Fruit fly (Drosophila melanogaster): ENCODE data around the gene CG3473.

CG3473 gene

DNA sequence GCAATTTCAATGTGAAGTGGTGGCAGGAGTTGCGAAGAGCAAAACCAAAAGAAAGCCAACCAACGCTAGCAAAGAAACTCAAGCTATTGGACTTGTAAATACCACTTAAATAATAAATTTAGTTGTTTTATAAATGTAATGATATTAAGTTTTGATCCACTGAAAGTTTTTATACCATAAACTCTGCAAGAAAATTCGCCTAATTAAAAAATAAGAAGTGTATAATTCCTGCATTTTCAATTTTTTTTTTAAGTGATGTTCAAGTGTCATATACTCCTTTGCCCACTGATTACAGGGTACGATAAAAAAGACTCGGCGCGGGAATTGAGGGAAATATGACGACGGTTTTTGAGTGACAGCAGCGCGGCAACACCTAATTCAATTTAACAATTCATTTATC lies 44.3 kb downstream of the CG3473 start (continued):
- no peak for TF ChIP-seq CG6765 (GFP tag; optimal IDR thresholded peaks at IDR 0.05)
- TF ChIP-seq CG8290 (GFP tag; optimal IDR thresholded peaks at IDR 0.05) = no peak
- no peak for TF ChIP-seq CG8290 (tag; optimal IDR thresholded peaks at IDR 0.05)
- TF ChIP-seq CrebB (tag; optimal IDR thresholded peaks at IDR 0.05) = no peak
- no peak for TF ChIP-seq CG17612 (GFP tag; IDR thresholded peaks at IDR 0.05)
- TF ChIP-seq vnd (GFP tag; IDR thresholded peaks at IDR 0.05; ENCODE audit: partially characterized antibody) = no peak
- TF ChIP-seq chif (GFP tag; optimal IDR thresholded peaks at IDR 0.05) = peak; percentile 5 to 53
- no peak for TF ChIP-seq hth (optimal IDR thresholded peaks at IDR 0.05)
- peak in 1 of 2 experiments; percentile 7 for TF ChIP-seq Pdp1 (GFP tag; optimal IDR thresholded peaks at IDR 0.05)
- no peak for TF ChIP-seq gcm2 (GFP tag; optimal IDR thresholded peaks at IDR 0.05)
- TF ChIP-seq sc (optimal IDR thresholded peaks at IDR 0.05) = no peak
- TF ChIP-seq sc (GFP tag; optimal IDR thresholded peaks at IDR 0.05) = peak; percentile 57
- TF ChIP-seq CG11560 (tag; IDR thresholded peaks at IDR 0.05) = peak; percentile 29; the same call in 1 of the 3 replicates
- TF ChIP-seq CG8944 (GFP tag; optimal IDR thresholded peaks at IDR 0.05) = no peak
- no peak for TF ChIP-seq CG12071 (GFP tag; optimal IDR thresholded peaks at IDR 0.05)
- no peak for TF ChIP-seq CG9932 (GFP tag; IDR thresholded peaks at IDR 0.05)
- TF ChIP-seq al (GFP tag; IDR thresholded peaks at IDR 0.05) = no peak
- no peak for TF ChIP-seq ac (GFP tag; optimal IDR thresholded peaks at IDR 0.05)
- TF ChIP-seq Lhr (GFP tag; optimal IDR thresholded peaks at IDR 0.05) = no peak
- peak; percentile 5 for TF ChIP-seq Bteb2 (GFP tag; optimal IDR thresholded peaks at IDR 0.05)
- TF ChIP-seq pnt (GFP tag; optimal IDR thresholded peaks at IDR 0.05) = peak; percentile 5
- TF ChIP-seq tap (tag; optimal IDR thresholded peaks at IDR 0.05) = no peak
- TF ChIP-seq Nf-YA (GFP tag; IDR thresholded peaks at IDR 0.05) = no peak
- TF ChIP-seq bcd (GFP tag; optimal IDR thresholded peaks at IDR 0.05) = peak; percentile 33
- TF ChIP-seq CG14965 (GFP tag; optimal IDR thresholded peaks at IDR 0.05; ENCODE audit: borderline replicate concordance) = no peak
- no peak for TF ChIP-seq CG6854 (GFP tag; optimal IDR thresholded peaks at IDR 0.05)
- TF ChIP-seq disco-r (GFP tag; optimal IDR thresholded peaks at IDR 0.05) = no peak
- no peak for TF ChIP-seq ERR (GFP tag; optimal IDR thresholded peaks at IDR 0.05)
- TF ChIP-seq CG11504 (tag; optimal IDR thresholded peaks at IDR 0.05) = peak; percentile 74
- no peak for TF ChIP-seq CG17912 (GFP tag; optimal IDR thresholded peaks at IDR 0.05)
- no peak for TF ChIP-seq CG14441 (GFP tag; IDR thresholded peaks at IDR 0.05)
- TF ChIP-seq Hr78 (GFP tag; optimal IDR thresholded peaks at IDR 0.05) = no peak
- TF ChIP-seq CG8281 (tag; optimal IDR thresholded peaks at IDR 0.05) = no peak
- TF ChIP-seq Abd-B (GFP tag; optimal IDR thresholded peaks at IDR 0.05) = no peak
- no peak for TF ChIP-seq C15 (GFP tag; IDR thresholded peaks at IDR 0.05)
- TF ChIP-seq Max (GFP tag; optimal IDR thresholded peaks at IDR 0.05) = no peak
- no peak; the same call in 2 of the 3 replicates for TF ChIP-seq croc (GFP tag; conservative IDR thresholded peaks at IDR 0.05)
- TF ChIP-seq GATAe (GFP tag; conservative IDR thresholded peaks at IDR 0.05) = no peak
- no peak for TF ChIP-seq trh (GFP tag; optimal IDR thresholded peaks at IDR 0.05)
- no peak for TF ChIP-seq Mes4 (GFP tag; optimal IDR thresholded peaks at IDR 0.05)
- peak; percentile 63 for TF ChIP-seq az2 (GFP tag; optimal IDR thresholded peaks at IDR 0.05)
- TF ChIP-seq jumu (GFP tag; optimal IDR thresholded peaks at IDR 0.05) = no peak
- TF ChIP-seq bsh (GFP tag; optimal IDR thresholded peaks at IDR 0.05) = peak in 1 of 2 experiments; percentile 78
- no peak for TF ChIP-seq CG16863 (GFP tag; optimal IDR thresholded peaks at IDR 0.05)
- TF ChIP-seq dm (GFP tag; optimal IDR thresholded peaks at IDR 0.05) = no peak
- no peak for TF ChIP-seq Dp (GFP tag; optimal IDR thresholded peaks at IDR 0.05)
- TF ChIP-seq gt (GFP tag; IDR thresholded peaks at IDR 0.05) = no peak
- TF ChIP-seq oc (tag; optimal IDR thresholded peaks at IDR 0.05) = no peak
- TF ChIP-seq CG32772 (GFP tag; IDR thresholded peaks at IDR 0.05) = no peak
- no peak for TF ChIP-seq bowl (GFP tag; IDR thresholded peaks at IDR 0.05)
- TF ChIP-seq gce (GFP tag; IDR thresholded peaks at IDR 0.05) = no peak
- TF ChIP-seq hb (GFP tag; IDR thresholded peaks at IDR 0.05; ENCODE audit: partially characterized antibody) = no peak
- no peak for TF ChIP-seq CG16779 (GFP tag; IDR thresholded peaks at IDR 0.05)

Data from whole organism, embryonic.